Worm (Caenorhabditis elegans) whole organism, young adult: ENCODE results near the gene str-27.

ENCODE experiments used
- C17E4.6 ChIP-seq: fragments of 200-800 bp; sonication (Bioruptor generic); IDR thresholded peaks from 2 replicates; pipeline ENCODE4 v1.3.6; 2022; ENCODE audit warnings: missing genetic modification reagents, missing genetic modification characterization, missing compliant biosample characterization
- attf-6 ChIP-seq: fragments of 200-800 bp; sonication (Bioruptor generic); IDR thresholded peaks from 2 replicates; pipeline ENCODE4 v1.3.6; 2022; ENCODE audit warnings: missing genetic modification reagents, missing genetic modification characterization, missing compliant biosample characterization
- ceh-58 ChIP-seq: fragments of 200-800 bp; sonication (Bioruptor generic); IDR thresholded peaks from 2 replicates; pipeline ENCODE4 v1.3.6; 2022; ENCODE audit warnings: missing genetic modification characterization, missing compliant biosample characterization
- ceh-79 ChIP-seq: sonication (generic microtip); optimal IDR thresholded peaks from 2 replicates; lab custom pipeline; 2017; ENCODE audit warnings: mild to moderate bottlenecking, missing genetic modification characterization, missing compliant biosample characterization
- dox-1 ChIP-seq: fragments of 200-800 bp; sonication (Bioruptor generic); IDR thresholded peaks from 2 replicates; pipeline ENCODE4 v1.3.6; 2022; ENCODE audit warnings: missing genetic modification reagents, missing genetic modification characterization, missing compliant biosample characterization
- let-607 ChIP-seq, 2 experiments: fragments of 200-800 bp in 1 of 2; sonication (Bioruptor generic) in 1 of 2; sonication (generic microtip) in 1 of 2; optimal IDR thresholded peaks; 2 replicates each; lab custom pipeline; 2016 to 2018; ENCODE audit warnings: mild to moderate bottlenecking in 2 of 2, missing compliant biosample characterization in 2 of 2, missing genetic modification characterization in 2 of 2, moderate library complexity in 2 of 2, missing genotype in 1 of 2
- snpc-4 ChIP-seq, 5 experiments: fragments of 150-350 bp in 1 of 5; sonication (generic microtip) in 4 of 5; optimal IDR thresholded peaks; 2 replicates each; lab custom pipeline; 2014 to 2018; ENCODE audit warnings: missing genetic modification characterization in 5 of 5, missing biosample characterization in 3 of 5, antibody characterized with exemption in 2 of 5, mild to moderate bottlenecking in 2 of 5, missing compliant biosample characterization in 2 of 5, missing genotype in 2 of 5, moderate library complexity in 2 of 5, missing genetic modification reagents in 1 of 5
- ztf-26 ChIP-seq: sonication (generic microtip); optimal IDR thresholded peaks from 2 replicates; lab custom pipeline; 2017; ENCODE audit warnings: missing genetic modification characterization, missing compliant biosample characterization

- TF ChIP-seq ceh-58 (GFP tag; lab: Robert Waterston, UW): no peak
- TF ChIP-seq snpc-4 (GFP tag; optimal IDR thresholded peaks at IDR 0.05; lab: Kevin White, UChicago): no peak
- no peak for TF ChIP-seq snpc-4 (tag; optimal IDR thresholded peaks at IDR 0.05; lab: Kevin White, UChicago)
- no peak for TF ChIP-seq ceh-79 (tag; lab: Kevin White, UChicago)
- no peak for TF ChIP-seq dox-1
- no peak for TF ChIP-seq let-607 (tag; optimal IDR thresholded peaks at IDR 0.05; lab: Kevin White, UChicago)
- TF ChIP-seq C17E4.6 (GFP tag; lab: Robert Waterston, UW): no peak
- TF ChIP-seq attf-6 (GFP tag; lab: Robert Waterston, UW): no peak
- no peak for TF ChIP-seq ztf-26 (tag; lab: Kevin White, UChicago)
These were observed 23.7 kb downstream of the str-27 start, which contains the start of gene str-101 for ce11 chrV:15711898-15712297.
